Worm (Caenorhabditis elegans) whole organism, L4 larva: ENCODE data around the gene B0334.5.

Experiments
- hlh-30 ChIP-seq: sonication (generic microtip); optimal IDR thresholded peaks from 2 replicates; lab custom pipeline; 2017; ENCODE audit warnings: antibody characterized with exemption, mild to moderate bottlenecking, missing genetic modification characterization, missing compliant biosample characterization; ENCODE audit not compliant: insufficient read depth
- nhr-25 ChIP-seq: sonication (generic microtip); optimal IDR thresholded peaks from 2 replicates; lab custom pipeline; 2017; ENCODE audit warnings: missing genetic modification characterization, mild to moderate bottlenecking, missing compliant biosample characterization, antibody characterized with exemption, moderate library complexity, borderline replicate concordance; ENCODE audit not compliant: insufficient read depth
- nhr-77 ChIP-seq: fragments of 150-350 bp; optimal IDR thresholded peaks from 2 replicates; lab custom pipeline; 2014; ENCODE audit warnings: missing biosample characterization, missing genetic modification characterization
- pqm-1 ChIP-seq: sonication (generic microtip); optimal IDR thresholded peaks from 2 replicates; lab custom pipeline; 2017; ENCODE audit warnings: missing biosample characterization, missing genetic modification characterization
- sdz-12 ChIP-seq: fragments of 200-800 bp; sonication (Bioruptor generic); optimal IDR thresholded peaks from 2 replicates; lab custom pipeline; 2018; ENCODE audit warnings: mild to moderate bottlenecking, missing genetic modification characterization, missing compliant biosample characterization
- snpc-4 ChIP-seq: fragments of 150-350 bp; optimal IDR thresholded peaks from 2 replicates; lab custom pipeline; 2014; ENCODE audit warnings: missing biosample characterization, missing genetic modification characterization
- unc-62 ChIP-seq, 3 experiments: fragments of 150-350 bp in 1 of 3; sonication (generic microtip); optimal IDR thresholded peaks in 2 of 3; peaks in 1 of 3; 1 replicate in 1 of 3; 2 replicates in 2 of 3; lab custom pipeline; 2014 to 2017; ENCODE audit warnings: missing biosample characterization in 3 of 3, missing genetic modification characterization in 3 of 3, missing genetic modification reagents in 3 of 3, missing genotype in 1 of 3
- ztf-11 ChIP-seq: fragments of 150-350 bp; optimal IDR thresholded peaks from 2 replicates; lab custom pipeline; 2014; ENCODE audit warnings: missing biosample characterization, missing genetic modification characterization

- TF ChIP-seq snpc-4 (tag; lab: Kevin White, UChicago) (no peak), pqm-1 (tag; lab: Kevin White, UChicago) (no peak), nhr-77 (tag; lab: Kevin White, UChicago) (no peak), ztf-11 (tag; lab: Kevin White, UChicago) (no peak), sdz-12 (no peak), unc-62 (GFP tag; optimal IDR thresholded peaks at IDR 0.05 in 1 of 2; lab: Kevin White, UChicago) (no peak), unc-62 (tag; optimal IDR thresholded peaks at IDR 0.05; lab: Kevin White, UChicago) (no peak), nhr-25 (tag; lab: Kevin White, UChicago) (no peak), hlh-30 (tag; lab: Kevin White, UChicago) (no peak)
These were observed 698 bp upstream of the B0334.5 start, which contains the start of gene emc-5 for ce11 chrII:11496767-11497166.
